Worm (Caenorhabditis elegans) whole organism, late embryonic: ENCODE data around the gene clec-176.

Source experiments
- K02D7.2 ChIP-seq: sonication (generic microtip); optimal IDR thresholded peaks from 2 replicates; lab custom pipeline; 2017; ENCODE audit warnings: mild to moderate bottlenecking, missing genetic modification characterization, missing compliant biosample characterization
- ceh-18 ChIP-seq: sonication (generic microtip); optimal IDR thresholded peaks from 2 replicates; lab custom pipeline; 2016; ENCODE audit warnings: missing genetic modification characterization, missing compliant biosample characterization
- ceh-24 ChIP-seq: sonication (generic microtip); optimal IDR thresholded peaks from 2 replicates; lab custom pipeline; 2016; ENCODE audit warnings: mild to moderate bottlenecking, missing genetic modification characterization, missing compliant biosample characterization
- ceh-34 ChIP-seq: sonication (generic microtip); optimal IDR thresholded peaks from 2 replicates; lab custom pipeline; 2016; ENCODE audit warnings: mild to moderate bottlenecking, missing genetic modification characterization, missing compliant biosample characterization
- ceh-48 ChIP-seq: sonication (generic microtip); optimal IDR thresholded peaks from 2 replicates; lab custom pipeline; 2016; ENCODE audit warnings: missing genetic modification characterization, inconsistent platforms, missing compliant biosample characterization
- fax-1 ChIP-seq: sonication (generic microtip); optimal IDR thresholded peaks from 2 replicates; lab custom pipeline; 2016; ENCODE audit warnings: missing genotype, missing genetic modification characterization, missing compliant biosample characterization
- pqm-1 ChIP-seq: sonication (generic microtip); optimal IDR thresholded peaks from 2 replicates; lab custom pipeline; 2016; ENCODE audit warnings: missing genetic modification characterization, missing compliant biosample characterization
- rnt-1 ChIP-seq: sonication (generic microtip); optimal IDR thresholded peaks from 2 replicates; lab custom pipeline; 2016; ENCODE audit warnings: missing genetic modification characterization, missing compliant biosample characterization
- sox-2 ChIP-seq: fragments of 200-800 bp; sonication (Bioruptor generic); IDR thresholded peaks from 2 replicates; pipeline ENCODE4 v1.3.6; 2022; ENCODE audit warnings: missing genetic modification reagents, missing genetic modification characterization, missing compliant biosample characterization

clec-176 gene

ce11 chrIV:5033276-5033675 lies 49.4 kb downstream of the clec-176 start, which contains the start of gene C09B9.4:
Gene C09B9.4, minus strand, starts transcription at chrIV:5033376.
- TF ChIP-seq rnt-1 (tag; lab: Kevin White, UChicago) (no peak), ceh-24 (no peak), K02D7.2 (tag; lab: Kevin White, UChicago) (no peak), ceh-18 (tag; lab: Kevin White, UChicago) (no peak), sox-2 (GFP tag; lab: Robert Waterston, UW) (no peak), ceh-34 (no peak), ceh-48 (tag; lab: Kevin White, UChicago) (no peak), pqm-1 (tag; lab: Kevin White, UChicago) (no peak), fax-1 (tag; lab: Kevin White, UChicago) (no peak)
